Fruit fly (Drosophila melanogaster): ENCODE measurements around the gene Polr1D.

dm6 chr2L:19101744-19102143 lies 33.3 kb downstream of the Polr1D start, which contains the start of the genes CG17344 and CG43731:
- TF ChIP-seq gl (tag; optimal IDR thresholded peaks at IDR 0.05) = no peak
- no peak for TF ChIP-seq CG10348 (GFP tag; IDR thresholded peaks at IDR 0.05)
- TF ChIP-seq fd96Ca (GFP tag; IDR thresholded peaks at IDR 0.05) = no peak
- TF ChIP-seq CG14655 (GFP tag; optimal IDR thresholded peaks at IDR 0.05) = no peak
- TF ChIP-seq CG9948 (tag; optimal IDR thresholded peaks at IDR 0.05) = no peak
- no peak for TF ChIP-seq Ets98B (GFP tag; IDR thresholded peaks at IDR 0.05)
- no peak for TF ChIP-seq CG8301 (tag; optimal IDR thresholded peaks at IDR 0.05)
- TF ChIP-seq CG15710 (tag; optimal IDR thresholded peaks at IDR 0.05) = no peak
